Fruit fly (Drosophila melanogaster) whole organism, prepupa: ENCODE results near the gene CG2061.

Source experiments
- Blimp-1 ChIP-seq: fragments of 200-800 bp; sonication (Bioruptor generic); optimal IDR thresholded peaks from 3 replicates; lab custom pipeline; 2017; ENCODE audit warnings: missing biosample characterization, missing genetic modification characterization, mild to moderate bottlenecking, moderate library complexity, missing genetic modification reagents
- CG11294 ChIP-seq: fragments of 200-800 bp; sonication (Bioruptor generic); IDR thresholded peaks from 2 replicates; pipeline ENCODE4 v1.3.6; 2022; ENCODE audit warnings: missing biosample characterization, missing genetic modification characterization
- CG11762 ChIP-seq: fragments of 200-800 bp; sonication (Bioruptor generic); optimal IDR thresholded peaks from 3 replicates; lab custom pipeline; 2016; ENCODE audit warnings: missing biosample characterization, missing genetic modification characterization; ENCODE audit not compliant: insufficient read depth
- CG11902 ChIP-seq: fragments of 200-800 bp; sonication (Bioruptor generic); optimal IDR thresholded peaks from 3 replicates; lab custom pipeline; 2016; ENCODE audit warnings: missing biosample characterization, missing genetic modification characterization
- CG15336 ChIP-seq: fragments of 200-800 bp; sonication (Bioruptor generic); IDR thresholded peaks from 2 replicates; pipeline ENCODE4 v1.3.6; 2022; ENCODE audit warnings: missing biosample characterization, missing genetic modification characterization
- CG1621 ChIP-seq: fragments of 200-800 bp; sonication (Bioruptor generic); optimal IDR thresholded peaks from 3 replicates; lab custom pipeline; 2018; ENCODE audit warnings: missing biosample characterization, mild to moderate bottlenecking, missing genetic modification characterization
- CG3032 ChIP-seq: fragments of 200-800 bp; optimal IDR thresholded peaks from 2 replicates; lab custom pipeline; 2019; ENCODE audit warnings: missing biosample characterization, mild to moderate bottlenecking, missing genetic modification characterization, moderate library complexity
- CG32006 ChIP-seq: fragments of 200-800 bp; sonication (Bioruptor generic); optimal IDR thresholded peaks from 3 replicates; lab custom pipeline; 2017; ENCODE audit warnings: missing biosample characterization, mild to moderate bottlenecking, missing genetic modification characterization
- CG34406 ChIP-seq: fragments of 200-800 bp; sonication (Bioruptor generic); optimal IDR thresholded peaks from 3 replicates; lab custom pipeline; 2016; ENCODE audit warnings: missing biosample characterization, missing genetic modification characterization
- CG6163 ChIP-seq: fragments of 200-800 bp; sonication (Bioruptor generic); IDR thresholded peaks from 3 replicates; pipeline ENCODE4 v1.3.6; 2022; ENCODE audit warnings: missing biosample characterization, missing genetic modification characterization
- CG6808 ChIP-seq: fragments of 200-800 bp; sonication (Bioruptor generic); optimal IDR thresholded peaks from 3 replicates; lab custom pipeline; 2017; ENCODE audit warnings: missing biosample characterization, missing genetic modification characterization, mild to moderate bottlenecking, moderate library complexity, missing genetic modification reagents
- CG6854 ChIP-seq: fragments of 200-800 bp; sonication (Bioruptor generic); optimal IDR thresholded peaks from 2 replicates; lab custom pipeline; 2017; ENCODE audit warnings: missing biosample characterization, mild to moderate bottlenecking, missing genetic modification characterization
- CG8119 ChIP-seq: fragments of 200-800 bp; sonication (Bioruptor generic); IDR thresholded peaks from 3 replicates; pipeline ENCODE4 v1.3.6; 2022; ENCODE audit warnings: missing biosample characterization, missing genetic modification characterization
- CG8319 ChIP-seq: fragments of 200-800 bp; sonication (Bioruptor generic); optimal IDR thresholded peaks from 3 replicates; lab custom pipeline; 2016; ENCODE audit warnings: missing biosample characterization, missing genetic modification characterization
- CG8632 ChIP-seq: fragments of 200-800 bp; sonication (Bioruptor generic); optimal IDR thresholded peaks from 3 replicates; lab custom pipeline; 2016; ENCODE audit warnings: missing biosample characterization, missing genetic modification characterization
- Eip75B ChIP-seq: fragments of 200-800 bp; sonication (Bioruptor generic); optimal IDR thresholded peaks from 3 replicates; lab custom pipeline; 2016; ENCODE audit warnings: missing biosample characterization, missing genetic modification characterization
- Eip78C ChIP-seq: fragments of 200-800 bp; sonication (Bioruptor generic); peaks from one replicate; lab custom pipeline; 2016; ENCODE audit warnings: missing biosample characterization, missing genetic modification characterization
- Gug ChIP-seq: fragments of 200-800 bp; sonication (Bioruptor generic); IDR thresholded peaks from 2 replicates; pipeline ENCODE4 v1.3.6; 2022; ENCODE audit warnings: missing biosample characterization, missing genetic modification characterization
- Hr38 ChIP-seq: sonication (Bioruptor generic); optimal IDR thresholded peaks from 2 replicates; lab custom pipeline; 2016; ENCODE audit warnings: missing biosample characterization, missing genetic modification characterization
- Lpt ChIP-seq: fragments of 200-800 bp; sonication (Bioruptor generic); optimal IDR thresholded peaks from 3 replicates; lab custom pipeline; 2016; ENCODE audit warnings: missing biosample characterization, missing genetic modification characterization
- Met ChIP-seq: fragments of 200-800 bp; sonication (Bioruptor generic); optimal IDR thresholded peaks from 3 replicates; lab custom pipeline; 2016; ENCODE audit warnings: missing biosample characterization, missing genetic modification characterization
- Smox ChIP-seq: fragments of 200-800 bp; sonication (Bioruptor generic); optimal IDR thresholded peaks from 3 replicates; lab custom pipeline; 2016; ENCODE audit warnings: missing biosample characterization, missing genetic modification characterization
- Sox14 ChIP-seq: fragments of 200-800 bp; sonication (Bioruptor generic); optimal IDR thresholded peaks from 3 replicates; lab custom pipeline; 2016; ENCODE audit warnings: missing biosample characterization, missing genetic modification characterization
- cyc ChIP-seq: fragments of 200-800 bp; sonication (Bioruptor generic); optimal IDR thresholded peaks from 3 replicates; lab custom pipeline; 2016; ENCODE audit warnings: missing biosample characterization, missing genetic modification characterization
- eg ChIP-seq: fragments of 200-800 bp; sonication (Bioruptor generic); IDR thresholded peaks from 3 replicates; pipeline ENCODE4 v1.3.6; 2022; ENCODE audit warnings: missing biosample characterization, missing genetic modification characterization
- esn ChIP-seq: fragments of 200-800 bp; sonication (Bioruptor generic); optimal IDR thresholded peaks from 2 replicates; lab custom pipeline; 2016; ENCODE audit warnings: missing biosample characterization, mild to moderate bottlenecking, missing genetic modification characterization, moderate library complexity
- fd59A ChIP-seq: fragments of 200-800 bp; sonication (Bioruptor generic); optimal IDR thresholded peaks from 2 replicates; lab custom pipeline; 2017; ENCODE audit warnings: missing biosample characterization, mild to moderate bottlenecking, missing genetic modification characterization, missing genetic modification reagents
- fd85E ChIP-seq: fragments of 200-800 bp; sonication (Bioruptor generic); optimal IDR thresholded peaks from 3 replicates; lab custom pipeline; 2016; ENCODE audit warnings: missing biosample characterization, missing genetic modification characterization
- salr ChIP-seq, 2 experiments: fragments of 200-800 bp; sonication (Bioruptor generic); optimal IDR thresholded peaks; 3 replicates each; lab custom pipeline; 2016 to 2018; ENCODE audit warnings: missing biosample characterization in 2 of 2, missing genetic modification characterization in 2 of 2, mild to moderate bottlenecking in 1 of 2
- svp ChIP-seq: fragments of 200-800 bp; sonication (Bioruptor generic); peaks from one replicate; lab custom pipeline; 2016; ENCODE audit warnings: missing biosample characterization, missing genetic modification characterization
- topi ChIP-seq: fragments of 200-800 bp; sonication (Bioruptor generic); optimal IDR thresholded peaks from 3 replicates; lab custom pipeline; 2016; ENCODE audit warnings: missing biosample characterization, missing genetic modification characterization
- vri ChIP-seq: fragments of 200-800 bp; sonication (Bioruptor generic); optimal IDR thresholded peaks from 3 replicates; lab custom pipeline; 2016; ENCODE audit warnings: missing biosample characterization, mild to moderate bottlenecking, missing genetic modification characterization

CG2061 gene

dm6 chrX:11108148-11108844 is 16.0 kb downstream of the CG2061 start, which contains the start of gene Hsp60A (continued):
- TF ChIP-seq CG11762 (GFP tag; lab: Kevin White, UChicago) (no peak), CG8319 (GFP tag; lab: Kevin White, UChicago) (no peak), Met (GFP tag; lab: Kevin White, UChicago) (peak; percentile 54), CG32006 (GFP tag; lab: Kevin White, UChicago) (peak; percentile 30), Hr38 (GFP tag; lab: Kevin White, UChicago) (no peak), esn (GFP tag; lab: Kevin White, UChicago) (peak; percentile 54), CG6808 (no peak), Gug (GFP tag; lab: Robert Waterston, UW) (0 out of 2 replicates have a peak, but pooled peaks have one; percentile 15), CG8119 (GFP tag; lab: Robert Waterston, UW) (no peak), CG8632 (peak; percentile 2), CG11902 (no peak), Smox (peak; percentile 50), cyc (GFP tag; lab: Kevin White, UChicago) (peak; percentile 15), CG11294 (no peak), CG34406 (GFP tag; lab: Kevin White, UChicago) (peak; percentile 18), Lpt (GFP tag; lab: Kevin White, UChicago) (no peak)

dm6 chrX:11108845-11109450 is 16.7 kb downstream of the CG2061 start:
- TF ChIP-seq CG15336 (GFP tag; lab: Robert Waterston, UW) (peak; percentile 54), CG3032 (tag; lab: Kevin White, UChicago) (peak; percentile 22), topi (no peak), Met (GFP tag; lab: Kevin White, UChicago) (no peak), vri (GFP tag; lab: Kevin White, UChicago) (peak; percentile 87), Gug (GFP tag; lab: Robert Waterston, UW) (0 out of 2 replicates have a peak, but pooled peaks have one; percentile 18), CG8119 (GFP tag; lab: Robert Waterston, UW) (peak; percentile 52; the same call in 2 of the 3 replicates), CG6163 (peak; percentile 23; the same call in 1 of the 3 replicates), Eip78C (no peak), Blimp-1 (GFP tag; lab: Kevin White, UChicago) (no peak), eg (peak; percentile 75)

dm6 chrX:11109670-11110069 is 17.4 kb downstream of the CG2061 start:
- TF ChIP-seq Eip75B (GFP tag; lab: Kevin White, UChicago): no peak
- no peak for TF ChIP-seq salr (GFP tag; optimal IDR thresholded peaks at IDR 0.05; lab: Kevin White, UChicago)
- TF ChIP-seq svp (GFP tag; lab: Kevin White, UChicago): peak; percentile 83
- TF ChIP-seq CG6854 (GFP tag; lab: Kevin White, UChicago): no peak
- no peak for TF ChIP-seq Sox14 (GFP tag; lab: Kevin White, UChicago)
- no peak for TF ChIP-seq CG6163
- no peak for TF ChIP-seq fd85E (GFP tag; lab: Kevin White, UChicago)

- TF ChIP-seq eg (0 out of 3 replicates have a peak, but pooled peaks have one; percentile 11), esn (GFP tag; lab: Kevin White, UChicago) (no peak), CG3032 (tag; lab: Kevin White, UChicago) (no peak), CG1621 (peak; percentile 83), fd59A (GFP tag; lab: Kevin White, UChicago) (peak; percentile 13), salr (GFP tag; optimal IDR thresholded peaks at IDR 0.05; lab: Kevin White, UChicago) (peak in 1 of 2 experiments; percentile 39), CG6163 (peak; percentile 42; the same call in 1 of the 3 replicates)
These were observed 31.3 kb downstream of the CG2061 start for dm6 chrX:11123561-11123960.
